Worm (Caenorhabditis elegans) whole organism, midembryonic: ENCODE results near the gene ubxn-6.

ENCODE experiments used
- T22C8.4 ChIP-seq: fragments of 200-800 bp; sonication (Bioruptor generic); IDR thresholded peaks from 2 replicates; pipeline ENCODE4 v1.3.6; 2022; ENCODE audit warnings: missing genetic modification characterization, missing compliant biosample characterization
- cog-1 ChIP-seq: sonication (generic microtip); optimal IDR thresholded peaks from 2 replicates; lab custom pipeline; 2016; ENCODE audit warnings: missing genetic modification characterization, missing compliant biosample characterization
- flt-1 ChIP-seq: fragments of 200-800 bp; sonication (Bioruptor generic); IDR thresholded peaks from 2 replicates; pipeline ENCODE4 v1.3.6; 2022; ENCODE audit warnings: missing genetic modification characterization, missing compliant biosample characterization
- klf-2 ChIP-seq: fragments of 200-800 bp; sonication (Bioruptor generic); conservative IDR thresholded peaks from 2 replicates; pipeline ENCODE4 v1.3.6; 2022; ENCODE audit warnings: missing genetic modification reagents, missing genetic modification characterization, missing compliant biosample characterization
- med-1 ChIP-seq: sonication (generic microtip); optimal IDR thresholded peaks from 2 replicates; lab custom pipeline; 2017; ENCODE audit warnings: missing genetic modification characterization, mild to moderate bottlenecking, missing compliant biosample characterization, antibody characterized with exemption, missing genetic modification reagents; ENCODE audit not compliant: insufficient read depth
- ref-1 ChIP-seq: fragments of 200-800 bp; sonication (Bioruptor generic); conservative IDR thresholded peaks from 2 replicates; pipeline ENCODE4 v1.3.6; 2022; ENCODE audit warnings: missing genetic modification reagents, missing genetic modification characterization, missing compliant biosample characterization
- tab-1 ChIP-seq: fragments of 200-800 bp; sonication (Bioruptor generic); IDR thresholded peaks from 2 replicates; pipeline ENCODE4 v1.3.6; 2022; ENCODE audit warnings: missing genetic modification characterization, missing compliant biosample characterization
- ztf-23 ChIP-seq: fragments of 200-800 bp; sonication (Bioruptor generic); IDR thresholded peaks from 2 replicates; pipeline ENCODE4 v1.3.6; 2022; ENCODE audit warnings: missing genetic modification reagents, missing genetic modification characterization, missing compliant biosample characterization
- ztf-29 ChIP-seq: fragments of 200-800 bp; sonication (Bioruptor generic); IDR thresholded peaks from 2 replicates; pipeline ENCODE4 v1.3.6; 2022; ENCODE audit warnings: missing genetic modification reagents, missing genetic modification characterization, missing compliant biosample characterization

The ubxn-6 gene

DNA sequence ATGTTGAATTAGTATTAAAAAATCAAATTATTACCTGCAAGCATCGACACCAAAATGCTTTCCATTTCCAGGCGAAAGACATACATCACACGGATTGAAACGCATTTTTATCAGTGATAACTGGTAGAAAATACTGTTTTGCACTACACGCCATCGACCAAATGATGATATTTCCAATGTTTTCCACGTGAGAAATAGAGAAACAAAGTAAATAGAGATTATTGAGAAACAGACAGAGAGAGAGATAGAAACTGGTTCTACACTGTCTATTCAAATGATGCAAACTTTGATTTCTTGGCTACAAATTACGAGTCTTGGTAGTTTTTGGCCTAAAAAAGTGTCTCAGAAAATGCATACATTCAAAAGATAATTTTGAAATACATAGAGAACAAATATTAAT is 21.0 kb downstream of the ubxn-6 start, which contains the start of gene nhr-104:
Gene nhr-104 (minus strand): TSS at position 361 of the 400 bp plus-strand sequence.
- TF ChIP-seq ztf-23 (GFP tag; lab: Robert Waterston, UW) (no peak), ref-1 (no peak), cog-1 (tag; lab: Kevin White, UChicago) (no peak), tab-1 (no peak), flt-1 (GFP tag; lab: Robert Waterston, UW) (no peak), klf-2 (GFP tag; lab: Robert Waterston, UW) (no peak)

DNA sequence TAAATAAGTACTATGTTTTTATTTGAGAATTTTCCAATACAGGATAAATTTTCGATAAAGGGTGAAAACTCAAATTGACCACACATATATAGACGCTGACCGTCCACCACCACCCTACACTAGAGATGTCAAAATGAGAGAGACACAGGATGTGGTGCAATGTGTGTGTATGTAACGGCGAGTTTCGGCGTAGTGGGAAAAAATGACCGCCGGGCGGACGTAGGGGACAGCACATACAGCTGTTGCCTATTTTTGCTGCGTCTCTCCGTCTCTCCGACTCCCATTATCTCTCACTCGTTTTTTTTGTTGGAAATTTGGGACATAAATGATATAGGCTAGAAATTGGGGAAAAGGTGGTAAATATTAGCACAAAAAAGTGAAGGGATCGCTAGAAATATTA is 28.2 kb downstream of the ubxn-6 start:
- no peak for TF ChIP-seq tab-1
- no peak for TF ChIP-seq klf-2 (GFP tag; lab: Robert Waterston, UW)
- TF ChIP-seq flt-1 (GFP tag; lab: Robert Waterston, UW), result no peak
- no peak for TF ChIP-seq ref-1
- no peak for TF ChIP-seq med-1 (GFP tag; lab: Kevin White, UChicago)
- TF ChIP-seq ztf-23 (GFP tag; lab: Robert Waterston, UW), result no peak
- TF ChIP-seq T22C8.4 (GFP tag; lab: Robert Waterston, UW), result no peak
- TF ChIP-seq ztf-29 (GFP tag; lab: Robert Waterston, UW), result no peak

DNA sequence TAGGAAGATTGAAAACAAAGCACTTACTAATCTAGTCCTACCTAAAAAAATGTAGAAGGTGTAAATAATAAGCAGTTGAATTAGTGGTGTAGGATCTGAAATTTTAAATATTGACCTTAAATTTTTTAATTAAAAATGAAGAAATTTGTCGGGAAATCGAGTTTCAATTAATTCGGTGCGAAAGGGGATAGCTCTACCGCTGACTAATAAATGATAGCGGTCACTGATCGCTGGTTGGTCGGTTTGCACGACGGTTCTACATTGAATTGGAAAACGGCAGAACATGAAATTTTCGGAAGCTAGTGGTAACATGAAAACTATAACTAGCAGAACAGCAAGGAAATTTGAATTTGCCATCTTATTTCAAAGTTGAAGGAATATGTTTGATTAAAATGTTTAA is 29.2 kb downstream of the ubxn-6 start, which contains the start of gene set-15:
Gene set-15 (minus strand): TSS at position 101 of the 400 bp plus-strand sequence.
- TF ChIP-seq klf-2 (GFP tag; lab: Robert Waterston, UW) (no peak), tab-1 (no peak), ztf-29 (GFP tag; lab: Robert Waterston, UW) (no peak), T22C8.4 (GFP tag; lab: Robert Waterston, UW) (no peak), med-1 (GFP tag; lab: Kevin White, UChicago) (no peak), flt-1 (GFP tag; lab: Robert Waterston, UW) (no peak), ztf-23 (GFP tag; lab: Robert Waterston, UW) (no peak), cog-1 (tag; lab: Kevin White, UChicago) (no peak), ref-1 (no peak)

DNA sequence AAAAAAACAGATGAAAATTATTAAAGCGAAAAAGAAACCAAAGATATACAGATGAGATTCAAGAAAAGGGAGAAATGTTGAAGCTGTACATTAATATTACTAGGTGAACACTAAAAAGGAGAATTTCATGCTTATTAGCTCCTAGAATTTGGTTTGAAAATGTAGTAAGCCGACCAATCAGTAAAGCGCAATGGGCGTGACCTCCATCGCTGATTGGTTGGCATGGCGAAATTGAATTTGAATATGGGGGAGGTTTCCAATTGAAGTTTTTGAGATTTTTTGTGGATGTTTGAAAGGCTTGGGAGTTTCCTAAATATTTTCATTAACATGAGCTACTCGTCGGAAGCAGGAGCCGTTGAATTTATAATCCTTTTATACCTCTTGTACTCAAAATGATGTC is 32.8 kb downstream of the ubxn-6 start:
- TF ChIP-seq ztf-29 (GFP tag; lab: Robert Waterston, UW) (no peak), flt-1 (GFP tag; lab: Robert Waterston, UW) (no peak), T22C8.4 (GFP tag; lab: Robert Waterston, UW) (no peak), klf-2 (GFP tag; lab: Robert Waterston, UW) (no peak), cog-1 (tag; lab: Kevin White, UChicago) (no peak), med-1 (GFP tag; lab: Kevin White, UChicago) (no peak), ztf-23 (GFP tag; lab: Robert Waterston, UW) (no peak), ref-1 (no peak), tab-1 (no peak)

DNA sequence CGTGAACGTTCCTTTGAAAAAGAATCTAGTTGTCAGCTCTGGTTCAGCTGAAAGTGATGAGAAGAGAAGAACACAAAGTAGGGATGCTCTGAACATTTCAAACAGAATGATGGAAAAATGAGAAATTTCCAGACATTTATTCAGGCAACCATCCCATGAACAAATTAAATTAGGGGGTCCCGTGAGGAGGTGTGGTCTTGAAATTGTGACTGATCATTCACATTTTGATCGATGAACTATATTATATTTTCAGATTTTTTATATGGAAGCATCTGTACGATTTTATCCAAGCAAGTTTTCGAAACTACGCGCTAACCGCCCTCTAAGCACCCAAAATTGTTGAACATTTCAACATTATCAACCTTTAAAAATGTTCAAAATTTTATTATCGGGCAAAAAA is 33.3 kb downstream of the ubxn-6 start, which contains the start of gene R11E3.19:
Gene R11E3.19 (minus strand): TSS at position 101 of the 400 bp plus-strand sequence.
- TF ChIP-seq tab-1, result no peak
- no peak for TF ChIP-seq ref-1
- TF ChIP-seq flt-1 (GFP tag; lab: Robert Waterston, UW), result no peak
- no peak for TF ChIP-seq med-1 (GFP tag; lab: Kevin White, UChicago)
- TF ChIP-seq ztf-23 (GFP tag; lab: Robert Waterston, UW), result no peak
- TF ChIP-seq ztf-29 (GFP tag; lab: Robert Waterston, UW), result no peak
- no peak for TF ChIP-seq klf-2 (GFP tag; lab: Robert Waterston, UW)
- no peak for TF ChIP-seq T22C8.4 (GFP tag; lab: Robert Waterston, UW)
- TF ChIP-seq cog-1 (tag; lab: Kevin White, UChicago), result no peak

DNA sequence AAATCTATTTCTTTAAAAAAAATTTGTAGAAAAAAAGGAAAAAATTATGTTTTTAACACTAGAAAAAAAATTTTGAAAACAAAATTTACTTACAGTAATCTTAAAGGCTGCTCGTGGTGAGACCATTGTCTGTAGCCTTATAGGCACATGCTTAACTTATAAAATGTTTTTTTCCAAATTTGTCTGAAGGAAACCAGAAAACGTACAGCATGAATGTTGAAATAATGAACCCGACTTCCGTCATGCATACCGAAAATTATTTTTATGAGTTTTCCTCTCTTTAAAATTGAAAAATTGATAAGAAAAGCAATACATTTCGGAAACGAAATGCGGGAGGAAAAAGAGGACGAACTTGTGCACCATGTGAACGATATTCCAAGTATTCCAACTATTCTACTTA is 37.5 kb downstream of the ubxn-6 start, which contains the start of gene R11E3.2:
Gene R11E3.2 (plus strand): TSS at position 301 of the 400 bp plus-strand sequence.
- TF ChIP-seq ref-1, result no peak

DNA sequence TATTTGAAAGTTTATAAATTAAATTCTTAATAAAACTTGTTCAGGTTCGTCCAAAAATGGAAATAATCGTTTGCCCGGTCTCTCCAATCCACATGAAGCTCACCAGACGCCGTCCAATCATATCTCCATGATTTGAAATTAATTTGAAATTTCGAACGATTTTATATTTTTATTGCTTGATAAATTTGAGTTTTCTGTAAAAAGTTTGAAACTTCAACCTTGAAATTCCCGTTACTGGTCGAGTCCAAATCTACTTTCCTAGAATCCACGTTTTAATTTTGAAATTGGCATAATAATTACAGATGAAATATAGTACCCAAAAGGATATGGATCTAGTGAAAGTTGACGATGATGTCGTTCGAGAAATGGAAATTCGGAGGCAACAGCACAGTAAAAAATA is 44.9 kb downstream of the ubxn-6 start, which contains the start of gene npp-26:
Gene npp-26 (plus strand): TSS at position 301 of the 400 bp plus-strand sequence.
- no peak for TF ChIP-seq T22C8.4 (GFP tag; lab: Robert Waterston, UW)
- no peak for TF ChIP-seq med-1 (GFP tag; lab: Kevin White, UChicago)
- no peak for TF ChIP-seq tab-1
- no peak for TF ChIP-seq ref-1
- TF ChIP-seq klf-2 (GFP tag; lab: Robert Waterston, UW), result no peak
- no peak for TF ChIP-seq ztf-29 (GFP tag; lab: Robert Waterston, UW)
- TF ChIP-seq ztf-23 (GFP tag; lab: Robert Waterston, UW), result no peak
- TF ChIP-seq cog-1 (tag; lab: Kevin White, UChicago), result no peak
- no peak for TF ChIP-seq flt-1 (GFP tag; lab: Robert Waterston, UW)

DNA sequence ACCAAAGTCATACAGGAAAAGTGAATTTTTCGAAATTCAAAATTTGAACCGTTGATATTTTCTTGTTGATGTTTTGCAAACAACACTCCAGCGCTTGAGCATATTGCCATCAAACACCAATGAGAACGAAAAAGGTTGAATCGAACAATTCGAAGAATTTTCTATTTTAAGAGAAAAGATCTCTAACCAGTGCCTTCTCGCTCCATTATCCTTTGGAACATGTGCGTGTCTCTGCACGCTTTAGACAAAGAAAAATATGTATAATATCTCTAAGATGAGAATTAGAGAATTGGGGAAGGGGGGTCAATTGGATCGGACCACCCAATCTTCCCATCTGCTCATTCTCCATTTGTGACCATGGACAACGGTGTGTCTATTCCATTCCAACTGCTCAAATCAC is 45.5 kb downstream of the ubxn-6 start, which contains the start of gene Y17G9B.2:
Gene Y17G9B.2 (plus strand): TSS at position 301 of the 400 bp plus-strand sequence.
- no peak for TF ChIP-seq ztf-23 (GFP tag; lab: Robert Waterston, UW)
- no peak for TF ChIP-seq tab-1
- TF ChIP-seq cog-1 (tag; lab: Kevin White, UChicago), result no peak
- TF ChIP-seq med-1 (GFP tag; lab: Kevin White, UChicago), result no peak
- TF ChIP-seq ztf-29 (GFP tag; lab: Robert Waterston, UW), result no peak
- TF ChIP-seq klf-2 (GFP tag; lab: Robert Waterston, UW), result no peak

DNA sequence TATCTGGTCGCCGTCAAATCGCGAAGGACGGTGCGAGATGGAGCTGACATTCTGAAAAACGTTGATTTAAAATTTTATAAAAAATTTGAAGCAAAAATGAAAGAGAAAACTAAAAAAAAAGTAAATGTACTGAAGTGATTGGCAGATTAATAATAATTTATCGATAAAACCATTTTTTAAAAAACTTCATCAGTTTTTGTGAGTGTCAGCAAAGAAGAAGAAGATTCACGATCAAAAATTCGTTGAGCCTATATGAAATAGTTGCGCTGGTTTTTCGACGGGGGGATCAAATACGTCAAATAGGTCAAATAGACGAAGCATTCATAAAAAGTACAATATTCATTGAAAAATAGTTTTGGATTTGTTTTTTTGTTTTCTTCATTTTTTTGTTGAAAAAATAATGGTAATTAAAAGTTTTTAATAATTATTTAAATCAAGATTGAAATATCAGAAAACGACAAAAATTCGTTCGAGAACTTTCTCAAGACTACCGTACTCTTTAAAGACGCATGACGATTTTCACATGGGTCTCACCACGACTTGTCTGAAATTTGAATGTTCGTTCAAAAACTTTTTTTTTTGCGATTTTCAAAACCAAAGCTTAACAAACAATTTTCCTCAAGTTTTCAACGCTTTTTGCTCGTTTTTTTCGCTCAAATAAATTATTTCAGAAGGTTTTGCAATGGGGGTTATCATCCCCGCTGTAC is 48.8 kb downstream of the ubxn-6 start, which contains the start of the genes memi-1 and cyp-31A3:
Gene memi-1 (minus strand): TSS at position 51 of the 707 bp plus-strand sequence.
Gene cyp-31A3 (plus strand): TSS at position 672 of the 707 bp plus-strand sequence.
- TF ChIP-seq tab-1 (no peak), cog-1 (tag; lab: Kevin White, UChicago) (no peak), klf-2 (GFP tag; lab: Robert Waterston, UW) (no peak), T22C8.4 (GFP tag; lab: Robert Waterston, UW) (no peak), ztf-23 (GFP tag; lab: Robert Waterston, UW) (no peak), med-1 (GFP tag; lab: Kevin White, UChicago) (no peak), ref-1 (no peak)
